Fruit fly (Drosophila melanogaster): Measurements from ENCODE around the gene Gug.

Gug gene

dm6 chr3L:8449202-8449799 lies 421 bp upstream of the Gug start, which contains the start of gene CG6983 (continued):
- TF ChIP-seq NfI (GFP tag; optimal IDR thresholded peaks at IDR 0.05) (peak; percentile 6), CG15514 (GFP tag; optimal IDR thresholded peaks at IDR 0.05) (peak; percentile 3), CG17361 (GFP tag; IDR thresholded peaks at IDR 0.05) (0 out of 3 replicates have a peak, but pooled peaks have one; percentile 22), CG1603 (tag; optimal IDR thresholded peaks at IDR 0.05) (peak; percentile 69), MBD-R2 (GFP tag; IDR thresholded peaks at IDR 0.05) (peak; percentile 31), CG13775 (GFP tag; optimal IDR thresholded peaks at IDR 0.05) (no peak), tna (GFP tag; IDR thresholded peaks at IDR 0.05; ENCODE audit: partially characterized antibody) (peak; percentile 61), row (GFP tag; IDR thresholded peaks at IDR 0.05) (no peak), CG2116 (GFP tag; optimal IDR thresholded peaks at IDR 0.05) (peak; percentile 66), amos (GFP tag; IDR thresholded peaks at IDR 0.05; ENCODE audit: partially characterized antibody) (peak; percentile 92; the same call in 1 of the 2 replicates), E2f2 (GFP tag; IDR thresholded peaks at IDR 0.05) (peak; percentile 62; the same call in 1 of the 2 replicates), Lhr (GFP tag; optimal IDR thresholded peaks at IDR 0.05) (peak; percentile 20), Sox102F (GFP tag; optimal IDR thresholded peaks at IDR 0.05) (peak; percentile 5), CG7357 (GFP tag; IDR thresholded peaks at IDR 0.05) (no peak), Doc3 (GFP tag; IDR thresholded peaks at IDR 0.05; ENCODE audit: partially characterized antibody) (peak; percentile 61), Ets65A (GFP tag) (no peak), CG13296 (GFP tag; optimal IDR thresholded peaks at IDR 0.05) (peak; percentile 15), unc-4 (GFP tag; IDR thresholded peaks at IDR 0.05; ENCODE audit: partially characterized antibody) (peak; percentile 87), Myb (GFP tag; optimal IDR thresholded peaks at IDR 0.05) (peak; percentile 82), fd64A (GFP tag; optimal IDR thresholded peaks at IDR 0.05) (no peak), sens (GFP tag) (peak; percentile 89), CG9932 (GFP tag; IDR thresholded peaks at IDR 0.05) (peak; percentile 8; the same call in 1 of the 2 replicates), cas (GFP tag; IDR thresholded peaks at IDR 0.05) (peak; percentile 9; the same call in 1 of the 2 replicates), Antp (GFP tag; optimal IDR thresholded peaks at IDR 0.05) (no peak), chm (GFP tag; IDR thresholded peaks at IDR 0.05) (peak; percentile 47; the same call in 1 of the 2 replicates), CG17568 (GFP tag; optimal IDR thresholded peaks at IDR 0.05) (peak; percentile 20), CHES-1-like (GFP tag; optimal IDR thresholded peaks at IDR 0.05) (no peak), CG34224 (GFP tag; IDR thresholded peaks at IDR 0.05; ENCODE audit: partially characterized antibody) (peak; percentile 75; the same call in 2 of the 3 replicates), Hand (GFP tag; optimal IDR thresholded peaks at IDR 0.05) (no peak), CG16813 (GFP tag; IDR thresholded peaks at IDR 0.05; ENCODE audit: partially characterized antibody) (peak; percentile 75; the same call in 2 of the 3 replicates), az2 (GFP tag; optimal IDR thresholded peaks at IDR 0.05) (no peak), corto (GFP tag; optimal IDR thresholded peaks at IDR 0.05) (peak; percentile 14), mld (GFP tag; IDR thresholded peaks at IDR 0.05; ENCODE audit: partially characterized antibody) (0 out of 3 replicates have a peak, but pooled peaks have one; percentile 47), BEAF-32 (GFP tag; optimal IDR thresholded peaks at IDR 0.05) (peak; percentile 85), Opbp (GFP tag; IDR thresholded peaks at IDR 0.05; ENCODE audit: partially characterized antibody) (peak; percentile 88), cad (GFP tag; optimal IDR thresholded peaks at IDR 0.05) (no peak), zfh1 (GFP tag; IDR thresholded peaks at IDR 0.05) (0 out of 3 replicates have a peak, but pooled peaks have one; percentile 11), CG4730 (GFP tag; IDR thresholded peaks at IDR 0.05) (no peak), CG10267 (tag; optimal IDR thresholded peaks at IDR 0.05) (peak; percentile 32), wek (GFP tag; optimal IDR thresholded peaks at IDR 0.05) (peak; percentile 91), hbn (GFP tag; IDR thresholded peaks at IDR 0.05; ENCODE audit: partially characterized antibody) (peak; percentile 71), vnd (GFP tag; IDR thresholded peaks at IDR 0.05; ENCODE audit: partially characterized antibody) (peak; percentile 69; the same call in 2 of the 3 replicates), Dll (GFP tag; IDR thresholded peaks at IDR 0.05; ENCODE audit: partially characterized antibody) (peak; percentile 79), MESR4 (GFP tag; optimal IDR thresholded peaks at IDR 0.05) (peak; percentile 56), Rfx (GFP tag; IDR thresholded peaks at IDR 0.05) (peak; percentile 34; the same call in 1 of the 2 replicates), CG9437 (GFP tag; optimal IDR thresholded peaks at IDR 0.05) (no peak), Adf1 (GFP tag; IDR thresholded peaks at IDR 0.05) (peak; percentile 4; the same call in 1 of the 2 replicates)

Measured in whole organism, embryonic.